Fruit fly (Drosophila melanogaster) whole organism, embryonic: ENCODE results near the gene CG32087.

Experiments
- Atf6 ChIP-seq: fragments of 200-800 bp; sonication (Bioruptor generic); IDR thresholded peaks from 2 replicates; pipeline ENCODE4 v1.3.6; 2022; ENCODE audit warnings: missing biosample characterization, missing genetic modification characterization
- B-H2 ChIP-seq: fragments of 200-800 bp; sonication (Bioruptor generic); optimal IDR thresholded peaks from 2 replicates; lab custom pipeline; 2018; ENCODE audit warnings: missing biosample characterization, mild to moderate bottlenecking, missing genetic modification characterization
- CG10543 ChIP-seq: fragments of 200-800 bp; sonication (Bioruptor generic); optimal IDR thresholded peaks from 3 replicates; lab custom pipeline; 2017; ENCODE audit warnings: missing biosample characterization, mild to moderate bottlenecking, missing genetic modification characterization, moderate library complexity
- CG12391 ChIP-seq: fragments of 200-800 bp; sonication (Bioruptor generic); optimal IDR thresholded peaks from 3 replicates; lab custom pipeline; 2018; ENCODE audit warnings: missing biosample characterization, mild to moderate bottlenecking, missing genetic modification characterization, moderate library complexity
- CG12769 ChIP-seq: fragments of 200-800 bp; sonication (Bioruptor generic); optimal IDR thresholded peaks from 2 replicates; lab custom pipeline; 2019; ENCODE audit warnings: missing biosample characterization, mild to moderate bottlenecking, missing genetic modification characterization, moderate library complexity
- CG14014 ChIP-seq: fragments of 200-800 bp; sonication (Bioruptor generic); IDR thresholded peaks from 2 replicates; pipeline ENCODE4 v1.3.6; 2022; ENCODE audit warnings: missing biosample characterization, missing genetic modification characterization
- CG14667 ChIP-seq: fragments of 200-800 bp; sonication (Bioruptor generic); IDR thresholded peaks from 2 replicates; pipeline ENCODE4 v1.3.6; 2022; ENCODE audit warnings: missing biosample characterization, missing genetic modification characterization
- CG14710 ChIP-seq: fragments of 200-800 bp; sonication (Bioruptor generic); optimal IDR thresholded peaks from 3 replicates; lab custom pipeline; 2019; ENCODE audit warnings: missing biosample characterization, mild to moderate bottlenecking, missing genetic modification characterization, moderate library complexity
- CG15269 ChIP-seq: fragments of 200-800 bp; sonication (Bioruptor generic); optimal IDR thresholded peaks from 2 replicates; lab custom pipeline; 2018; ENCODE audit warnings: missing biosample characterization, mild to moderate bottlenecking, missing genetic modification characterization, moderate library complexity
- CG1603 ChIP-seq: fragments of 200-800 bp; sonication (Bioruptor generic); optimal IDR thresholded peaks from 2 replicates; lab custom pipeline; 2019; ENCODE audit warnings: missing biosample characterization, mild to moderate bottlenecking, missing genetic modification characterization, moderate library complexity
- CG16779 ChIP-seq: fragments of 200-800 bp; sonication (Bioruptor generic); IDR thresholded peaks from 2 replicates; pipeline ENCODE4 v1.3.6; 2022; ENCODE audit warnings: missing biosample characterization, missing genetic modification characterization
- CG17328 ChIP-seq: fragments of 200-800 bp; sonication (Bioruptor generic); IDR thresholded peaks from 2 replicates; pipeline ENCODE4 v1.3.6; 2022; ENCODE audit warnings: missing biosample characterization, missing genetic modification characterization
- CG17361 ChIP-seq: fragments of 200-800 bp; sonication (Bioruptor generic); IDR thresholded peaks from 3 replicates; pipeline ENCODE4 v1.3.6; 2022; ENCODE audit warnings: missing biosample characterization, missing genetic modification characterization
- CG31224 ChIP-seq: fragments of 200-800 bp; sonication (Bioruptor generic); IDR thresholded peaks from 2 replicates; pipeline ENCODE4 v1.3.6; 2022; ENCODE audit warnings: missing biosample characterization, missing genetic modification characterization
- CG33213 ChIP-seq: fragments of 200-800 bp; sonication (Bioruptor generic); optimal IDR thresholded peaks from 3 replicates; lab custom pipeline; 2016; ENCODE audit warnings: missing biosample characterization, missing genetic modification characterization
- CG34422 ChIP-seq: fragments of 200-800 bp; sonication (Bioruptor generic); IDR thresholded peaks from 3 replicates; pipeline ENCODE4 v1.3.6; 2022; ENCODE audit warnings: missing biosample characterization, missing genetic modification characterization
- CG7745 ChIP-seq: fragments of 200-800 bp; sonication (Bioruptor generic); optimal IDR thresholded peaks from 2 replicates; lab custom pipeline; 2018; ENCODE audit warnings: missing biosample characterization, mild to moderate bottlenecking, missing genetic modification characterization, moderate library complexity
- CG7928 ChIP-seq: fragments of 200-800 bp; sonication (Bioruptor generic); optimal IDR thresholded peaks from 2 replicates; lab custom pipeline; 2017; ENCODE audit warnings: missing biosample characterization, mild to moderate bottlenecking, missing genetic modification characterization
- CG8089 ChIP-seq: fragments of 200-800 bp; sonication (Bioruptor generic); optimal IDR thresholded peaks from 3 replicates; lab custom pipeline; 2016; ENCODE audit warnings: missing biosample characterization, missing genetic modification characterization
- CG9215 ChIP-seq: fragments of 200-800 bp; sonication (Bioruptor generic); IDR thresholded peaks from 2 replicates; pipeline ENCODE4 v1.3.6; 2022; ENCODE audit warnings: missing biosample characterization, missing genetic modification characterization
- CTCF ChIP-seq: fragments of 200-800 bp; sonication (Bioruptor generic); optimal IDR thresholded peaks from 2 replicates; lab custom pipeline; 2017; ENCODE audit warnings: missing biosample characterization, mild to moderate bottlenecking, missing genetic modification characterization, moderate library complexity
- D ChIP-seq, 2 experiments: fragments of 200-800 bp in 1 of 2; fragments of >200 bp in 1 of 2; sonication (Bioruptor generic) in 1 of 2; optimal IDR thresholded peaks; 2 replicates in 1 of 2; 3 replicates in 1 of 2; lab custom pipeline; 2017; ENCODE audit warnings: mild to moderate bottlenecking in 1 of 2, missing biosample characterization in 1 of 2, missing genetic modification characterization in 1 of 2, missing genetic modification reagents in 1 of 2
- Deaf1 ChIP-seq: fragments of 200-800 bp; optimal IDR thresholded peaks from 3 replicates; lab custom pipeline; 2019; ENCODE audit warnings: missing biosample characterization, mild to moderate bottlenecking, missing genetic modification characterization, moderate library complexity
- Dref ChIP-seq: fragments of 200-800 bp; sonication (Bioruptor generic); IDR thresholded peaks from 2 replicates; pipeline ENCODE4 v1.3.6; 2022; ENCODE audit warnings: missing biosample characterization, missing genetic modification characterization
- Eip74EF ChIP-seq, 2 experiments: fragments of 200-800 bp in 1 of 2; fragments of >200 bp in 1 of 2; sonication (Bioruptor generic) in 1 of 2; optimal IDR thresholded peaks; 2 replicates each; lab custom pipeline; 2017 to 2019; ENCODE audit warnings: missing biosample characterization in 2 of 2, missing genetic modification characterization in 2 of 2, mild to moderate bottlenecking in 1 of 2, moderate library complexity in 1 of 2
- Gsc ChIP-seq: fragments of 200-800 bp; sonication (Bioruptor generic); IDR thresholded peaks from 2 replicates; pipeline ENCODE4 v1.3.6; 2022; ENCODE audit warnings: missing biosample characterization, missing genetic modification characterization
- Gug ChIP-seq: fragments of 200-800 bp; sonication (Bioruptor generic); IDR thresholded peaks from 4 replicates; pipeline ENCODE4 v1.3.6; 2022; ENCODE audit warnings: missing biosample characterization, missing genetic modification characterization
- HHEX ChIP-seq: fragments of 200-800 bp; sonication (Bioruptor generic); optimal IDR thresholded peaks from 3 replicates; lab custom pipeline; 2017; ENCODE audit warnings: missing biosample characterization, mild to moderate bottlenecking, missing genetic modification characterization, missing genetic modification reagents
- HmgD ChIP-seq: fragments of 200-800 bp; sonication (Bioruptor generic); optimal IDR thresholded peaks from 3 replicates; lab custom pipeline; 2016; ENCODE audit warnings: missing biosample characterization, missing genetic modification characterization
- Meics ChIP-seq: fragments of 200-800 bp; sonication (Bioruptor generic); optimal IDR thresholded peaks from 2 replicates; lab custom pipeline; 2017; ENCODE audit warnings: missing biosample characterization, mild to moderate bottlenecking, missing genetic modification characterization
- Rx ChIP-seq: fragments of 200-800 bp; sonication (Bioruptor generic); IDR thresholded peaks from 2 replicates; pipeline ENCODE4 v1.3.6; 2022; ENCODE audit warnings: missing biosample characterization, missing genetic modification characterization
- az2 ChIP-seq: fragments of 200-800 bp; sonication (Bioruptor generic); optimal IDR thresholded peaks from 3 replicates; lab custom pipeline; 2016; ENCODE audit warnings: missing biosample characterization, missing genetic modification characterization
- bcd ChIP-seq: fragments of 200-800 bp; sonication (Bioruptor generic); optimal IDR thresholded peaks from 2 replicates; lab custom pipeline; 2017; ENCODE audit warnings: missing biosample characterization, mild to moderate bottlenecking, missing genetic modification characterization
- bowl ChIP-seq: fragments of 200-800 bp; sonication (Bioruptor generic); IDR thresholded peaks from 2 replicates; pipeline ENCODE4 v1.3.6; 2022; ENCODE audit warnings: missing biosample characterization, missing genetic modification characterization
- bsh ChIP-seq, 2 experiments: fragments of 200-800 bp; sonication (Bioruptor generic); optimal IDR thresholded peaks; 2 replicates each; lab custom pipeline; 2017 to 2018; ENCODE audit warnings: mild to moderate bottlenecking in 2 of 2, missing biosample characterization in 2 of 2, missing genetic modification characterization in 2 of 2, moderate library complexity in 1 of 2
- chm ChIP-seq: fragments of 200-800 bp; sonication (Bioruptor generic); IDR thresholded peaks from 2 replicates; pipeline ENCODE4 v1.3.6; 2022; ENCODE audit warnings: missing biosample characterization, missing genetic modification characterization
- dysf ChIP-seq: fragments of 200-800 bp; sonication (Bioruptor generic); IDR thresholded peaks from 3 replicates; pipeline ENCODE4 v1.3.6; 2022; ENCODE audit warnings: missing biosample characterization, missing genetic modification characterization
- ewg ChIP-seq: fragments of 200-800 bp; sonication (Bioruptor generic); optimal IDR thresholded peaks from 3 replicates; lab custom pipeline; 2017; ENCODE audit warnings: mild to moderate bottlenecking, missing biosample characterization, missing genetic modification reagents, missing genetic modification characterization
- eyg ChIP-seq: fragments of 200-800 bp; sonication (Bioruptor generic); optimal IDR thresholded peaks from 3 replicates; lab custom pipeline; 2016; ENCODE audit warnings: missing biosample characterization, missing genetic modification characterization
- grn ChIP-seq: fragments of 200-800 bp; sonication (Bioruptor generic); optimal IDR thresholded peaks from 3 replicates; lab custom pipeline; 2017; ENCODE audit warnings: missing biosample characterization, missing genetic modification characterization
- lov ChIP-seq, 2 experiments: fragments of 200-800 bp in 1 of 2; fragments of >200 bp in 1 of 2; sonication (Bioruptor generic) in 1 of 2; IDR thresholded peaks in 1 of 2; optimal IDR thresholded peaks in 1 of 2; 2 replicates in 1 of 2; 3 replicates in 1 of 2; pipeline versions ENCODE4 v1.3.6 to Lab custom; 2017 to 2022; ENCODE audit warnings: missing biosample characterization in 1 of 2, missing genetic modification characterization in 1 of 2
- peb ChIP-seq: fragments of 200-800 bp; sonication (Bioruptor generic); IDR thresholded peaks from 2 replicates; pipeline ENCODE4 v1.3.6; 2022; ENCODE audit warnings: missing biosample characterization, missing genetic modification characterization
- pzg ChIP-seq: fragments of 200-800 bp; sonication (Bioruptor generic); optimal IDR thresholded peaks from 3 replicates; lab custom pipeline; 2018; ENCODE audit warnings: missing biosample characterization, mild to moderate bottlenecking, missing genetic modification characterization, moderate library complexity
- scrt ChIP-seq: fragments of 200-800 bp; sonication (Bioruptor generic); optimal IDR thresholded peaks from 2 replicates; lab custom pipeline; 2018; ENCODE audit warnings: missing biosample characterization, mild to moderate bottlenecking, missing genetic modification characterization, moderate library complexity
- sr ChIP-seq: fragments of 200-800 bp; sonication (Bioruptor generic); IDR thresholded peaks from 3 replicates; pipeline ENCODE4 v1.3.6; 2022; ENCODE audit warnings: missing biosample characterization, missing genetic modification characterization
- tll ChIP-seq, 2 experiments: fragments of 200-800 bp in 1 of 2; fragments of >200 bp in 1 of 2; sonication (Bioruptor generic) in 1 of 2; optimal IDR thresholded peaks; 2 replicates each; lab custom pipeline; 2017 to 2019; ENCODE audit warnings: missing biosample characterization in 2 of 2, missing genetic modification characterization in 2 of 2, mild to moderate bottlenecking in 1 of 2, moderate library complexity in 1 of 2
- ttk ChIP-seq: fragments of 200-800 bp; sonication (Bioruptor generic); IDR thresholded peaks from 2 replicates; pipeline ENCODE4 v2.1.2; 2022; ENCODE audit warnings: missing biosample characterization, missing genetic modification characterization
- twi ChIP-seq: fragments of 200-800 bp; optimal IDR thresholded peaks from 2 replicates; lab custom pipeline; 2019; ENCODE audit warnings: missing biosample characterization, mild to moderate bottlenecking, missing genetic modification characterization, moderate library complexity
- z ChIP-seq: fragments of 200-800 bp; sonication (Bioruptor generic); IDR thresholded peaks from 3 replicates; pipeline ENCODE4 v1.3.6; 2022; ENCODE audit warnings: missing biosample characterization, missing genetic modification characterization
- zen ChIP-seq: fragments of 200-800 bp; sonication (Bioruptor generic); optimal IDR thresholded peaks from 3 replicates; lab custom pipeline; 2018; ENCODE audit warnings: missing biosample characterization, mild to moderate bottlenecking, missing genetic modification characterization, moderate library complexity
- zf30C ChIP-seq: fragments of 200-800 bp; sonication (Bioruptor generic); optimal IDR thresholded peaks from 3 replicates; lab custom pipeline; 2018; ENCODE audit warnings: missing biosample characterization, mild to moderate bottlenecking, missing genetic modification characterization

Gene CG32087

DNA sequence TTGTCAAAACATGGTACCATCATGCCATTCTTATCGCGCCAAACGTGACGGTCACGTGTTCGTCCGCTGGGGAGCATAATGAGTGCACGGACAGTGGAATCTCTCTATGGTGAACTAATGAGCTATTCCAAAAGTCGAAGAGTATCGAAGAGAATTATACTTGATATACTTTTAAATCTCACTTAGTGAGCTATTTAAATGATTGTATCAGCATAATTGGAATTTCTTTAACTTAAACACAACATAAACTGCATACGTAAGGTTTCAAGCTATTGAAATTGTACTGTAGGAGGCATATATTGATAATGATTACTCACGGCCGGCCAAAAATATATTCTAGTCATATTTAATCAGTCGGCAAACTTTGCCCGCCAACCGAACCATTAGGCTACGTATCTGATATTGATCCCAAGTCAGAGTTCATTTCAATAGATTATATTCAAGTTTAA lies 10.4 kb upstream of the CG32087 start (continued):
- TF ChIP-seq tll (GFP tag; optimal IDR thresholded peaks at IDR 0.05; lab: Kevin White, UChicago) (no peak), HmgD (GFP tag; lab: Kevin White, UChicago) (no peak), Atf6 (GFP tag; lab: Robert Waterston, UW) (no peak), Rx (GFP tag; lab: Robert Waterston, UW) (no peak), D (optimal IDR thresholded peaks at IDR 0.05; lab: Kevin White, UChicago) (no peak), D (GFP tag; optimal IDR thresholded peaks at IDR 0.05; lab: Kevin White, UChicago) (no peak), CG7928 (no peak), Eip74EF (GFP tag; optimal IDR thresholded peaks at IDR 0.05; lab: Kevin White, UChicago) (no peak), ttk (GFP tag; lab: Robert Waterston, UW) (0 out of 2 replicates have a peak, but pooled peaks have one; percentile 16), CG10543 (GFP tag; lab: Kevin White, UChicago) (no peak), CG33213 (no peak), CG9215 (GFP tag; lab: Robert Waterston, UW) (no peak), sr (GFP tag; lab: Robert Waterston, UW) (no peak), HHEX (peak; percentile 8), CG1603 (tag; lab: Kevin White, UChicago) (peak; percentile 2), Meics (GFP tag; lab: Kevin White, UChicago) (no peak), bcd (GFP tag; lab: Kevin White, UChicago) (no peak), CG7745 (tag; lab: Kevin White, UChicago) (no peak), Gug (no peak), zen (tag; lab: Kevin White, UChicago) (no peak), CG15269 (tag; lab: Kevin White, UChicago) (peak; percentile 24), CTCF (no peak), pzg (GFP tag; lab: Kevin White, UChicago) (no peak), CG16779 (GFP tag; lab: Robert Waterston, UW) (no peak), Dref (GFP tag; lab: Robert Waterston, UW) (no peak), lov (optimal IDR thresholded peaks at IDR 0.05; lab: Kevin White, UChicago) (no peak), lov (GFP tag; IDR thresholded peaks at IDR 0.05; lab: Robert Waterston, UW) (no peak), scrt (GFP tag; lab: Kevin White, UChicago) (no peak), CG14710 (no peak), CG14667 (GFP tag; lab: Robert Waterston, UW) (no peak), Deaf1 (tag; lab: Kevin White, UChicago) (no peak), dysf (GFP tag; lab: Robert Waterston, UW) (peak; percentile 49; the same call in 2 of the 3 replicates), ewg (GFP tag; lab: Kevin White, UChicago) (no peak), twi (tag; lab: Kevin White, UChicago) (no peak), CG31224 (GFP tag; lab: Robert Waterston, UW) (no peak), chm (GFP tag; lab: Robert Waterston, UW) (no peak), CG12769 (peak; percentile 52), Gsc (GFP tag; lab: Robert Waterston, UW) (no peak), CG17361 (GFP tag; lab: Robert Waterston, UW) (no peak), CG17328 (GFP tag; lab: Robert Waterston, UW) (no peak), grn (GFP tag; lab: Kevin White, UChicago) (no peak), z (GFP tag; lab: Robert Waterston, UW) (no peak), CG14014 (GFP tag; lab: Robert Waterston, UW) (peak; percentile 15; the same call in 1 of the 2 replicates), zf30C (GFP tag; lab: Kevin White, UChicago) (no peak), bowl (GFP tag; lab: Robert Waterston, UW) (no peak), peb (GFP tag; lab: Robert Waterston, UW) (no peak), az2 (GFP tag; lab: Kevin White, UChicago) (no peak), CG34422 (GFP tag; lab: Robert Waterston, UW) (no peak), bsh (GFP tag; optimal IDR thresholded peaks at IDR 0.05; lab: Kevin White, UChicago) (no peak), CG12391 (no peak), eyg (GFP tag; lab: Kevin White, UChicago) (no peak), CG8089 (GFP tag; lab: Kevin White, UChicago) (no peak), B-H2 (GFP tag; lab: Kevin White, UChicago) (no peak)
